Fruit fly (Drosophila melanogaster) whole organism, embryonic: ENCODE results near the gene CG18563.

Source experiments
- Antp ChIP-seq: fragments of 200-800 bp; sonication (Bioruptor generic); optimal IDR thresholded peaks from 3 replicates; lab custom pipeline; 2016; ENCODE audit warnings: missing biosample characterization, missing genetic modification characterization
- CG10654 ChIP-seq: fragments of 200-800 bp; sonication (Bioruptor generic); optimal IDR thresholded peaks from 2 replicates; lab custom pipeline; 2016; ENCODE audit warnings: missing biosample characterization, missing genetic modification characterization
- CG10959 ChIP-seq: fragments of 200-800 bp; sonication (Bioruptor generic); IDR thresholded peaks from 2 replicates; pipeline ENCODE4 v1.3.6; 2022; ENCODE audit warnings: missing biosample characterization, missing genetic modification characterization
- CG11093 ChIP-seq: fragments of 200-800 bp; sonication (Bioruptor generic); IDR thresholded peaks from 3 replicates; pipeline ENCODE4 v1.3.6; 2022; ENCODE audit warnings: missing biosample characterization, missing genetic modification characterization
- CG11504 ChIP-seq: fragments of 200-800 bp; sonication (Bioruptor generic); optimal IDR thresholded peaks from 3 replicates; lab custom pipeline; 2019; ENCODE audit warnings: missing biosample characterization, mild to moderate bottlenecking, missing genetic modification characterization, moderate library complexity
- CG11696 ChIP-seq: fragments of 200-800 bp; sonication (Bioruptor generic); IDR thresholded peaks from 2 replicates; pipeline ENCODE4 v1.3.6; 2022; ENCODE audit warnings: missing biosample characterization, missing genetic modification characterization
- CG14441 ChIP-seq: fragments of 200-800 bp; sonication (Bioruptor generic); IDR thresholded peaks from 2 replicates; pipeline ENCODE4 v1.3.6; 2022; ENCODE audit warnings: missing biosample characterization, missing genetic modification characterization
- CG15514 ChIP-seq: fragments of 200-800 bp; sonication (Bioruptor generic); optimal IDR thresholded peaks from 3 replicates; lab custom pipeline; 2017; ENCODE audit warnings: missing biosample characterization, missing genetic modification characterization, mild to moderate bottlenecking, moderate library complexity, missing genetic modification reagents
- CG17328 ChIP-seq: fragments of 200-800 bp; sonication (Bioruptor generic); IDR thresholded peaks from 2 replicates; pipeline ENCODE4 v1.3.6; 2022; ENCODE audit warnings: missing biosample characterization, missing genetic modification characterization
- CG17385 ChIP-seq: fragments of 200-800 bp; sonication (Bioruptor generic); optimal IDR thresholded peaks from 3 replicates; lab custom pipeline; 2018; ENCODE audit warnings: missing biosample characterization, mild to moderate bottlenecking, missing genetic modification characterization
- CG1832 ChIP-seq: fragments of 200-800 bp; sonication (Bioruptor generic); optimal IDR thresholded peaks from 2 replicates; lab custom pipeline; 2017; ENCODE audit warnings: missing biosample characterization, mild to moderate bottlenecking, missing genetic modification characterization, inconsistent platforms
- CG6791 ChIP-seq: fragments of 200-800 bp; sonication (Bioruptor generic); IDR thresholded peaks from 3 replicates; pipeline ENCODE4 v1.3.6; 2022; ENCODE audit warnings: missing biosample characterization, missing genetic modification characterization; ENCODE audit not compliant: partially characterized antibody
- CG7372 ChIP-seq: fragments of 200-800 bp; sonication (Bioruptor generic); IDR thresholded peaks from 2 replicates; pipeline ENCODE4 v1.3.6; 2022; ENCODE audit warnings: missing biosample characterization, missing genetic modification characterization
- CG8478 ChIP-seq: fragments of >200 bp; optimal IDR thresholded peaks from 2 replicates; lab custom pipeline; 2018
- CoRest ChIP-seq: fragments of 200-800 bp; sonication (Bioruptor generic); optimal IDR thresholded peaks from 3 replicates; lab custom pipeline; 2018; ENCODE audit warnings: missing biosample characterization, mild to moderate bottlenecking, missing genetic modification characterization, moderate library complexity
- Dek ChIP-seq: fragments of 200-800 bp; sonication (Bioruptor generic); optimal IDR thresholded peaks from 3 replicates; lab custom pipeline; 2019; ENCODE audit warnings: missing biosample characterization, mild to moderate bottlenecking, missing genetic modification characterization, moderate library complexity
- Dref ChIP-seq: fragments of 200-800 bp; sonication (Bioruptor generic); IDR thresholded peaks from 2 replicates; pipeline ENCODE4 v1.3.6; 2022; ENCODE audit warnings: missing biosample characterization, missing genetic modification characterization
- HmgD ChIP-seq: fragments of 200-800 bp; sonication (Bioruptor generic); optimal IDR thresholded peaks from 3 replicates; lab custom pipeline; 2016; ENCODE audit warnings: missing biosample characterization, missing genetic modification characterization
- HmgZ ChIP-seq: fragments of 200-800 bp; sonication (Bioruptor generic); optimal IDR thresholded peaks from 2 replicates; lab custom pipeline; 2018; ENCODE audit warnings: missing biosample characterization, mild to moderate bottlenecking, missing genetic modification characterization
- Hr51 ChIP-seq, 2 experiments: fragments of 200-800 bp; sonication (Bioruptor generic); optimal IDR thresholded peaks; 2 replicates in 1 of 2; 3 replicates in 1 of 2; lab custom pipeline; 2016 to 2018; ENCODE audit warnings: missing biosample characterization in 2 of 2, missing genetic modification characterization in 2 of 2, mild to moderate bottlenecking in 1 of 2, moderate library complexity in 1 of 2
- Lhr ChIP-seq: fragments of 200-800 bp; sonication (Bioruptor generic); optimal IDR thresholded peaks from 3 replicates; lab custom pipeline; 2017; ENCODE audit warnings: mild to moderate bottlenecking, missing biosample characterization, missing genetic modification reagents, missing genetic modification characterization
- Nf-YB ChIP-seq: fragments of 200-800 bp; sonication (Bioruptor generic); optimal IDR thresholded peaks from 3 replicates; lab custom pipeline; 2019; ENCODE audit warnings: missing biosample characterization, mild to moderate bottlenecking, missing genetic modification characterization, moderate library complexity
- Nf-YC ChIP-seq: fragments of 200-800 bp; optimal IDR thresholded peaks from 3 replicates; lab custom pipeline; 2019; ENCODE audit warnings: missing biosample characterization, mild to moderate bottlenecking, missing genetic modification characterization, moderate library complexity
- Opbp ChIP-seq: fragments of 200-800 bp; sonication (Bioruptor generic); IDR thresholded peaks from 3 replicates; pipeline ENCODE4 v1.3.6; 2022; ENCODE audit warnings: missing biosample characterization, missing genetic modification characterization; ENCODE audit not compliant: partially characterized antibody
- Pdp1 ChIP-seq, 2 experiments: fragments of 200-800 bp; sonication (Bioruptor generic); optimal IDR thresholded peaks; 3 replicates each; lab custom pipeline; 2016; ENCODE audit warnings: missing biosample characterization in 2 of 2, missing genetic modification characterization in 2 of 2, mild to moderate bottlenecking in 1 of 2, moderate library complexity in 1 of 2
- Scr ChIP-seq: fragments of 200-800 bp; sonication (Bioruptor generic); IDR thresholded peaks from 2 replicates; pipeline ENCODE4 v1.3.6; 2022; ENCODE audit warnings: missing biosample characterization, missing genetic modification characterization; ENCODE audit not compliant: partially characterized antibody
- Stat92E ChIP-seq, 3 experiments: fragments of >200 bp in 2 of 3; fragments of 200-800 bp in 1 of 3; sonication (Bioruptor generic) in 1 of 3; optimal IDR thresholded peaks; 2 replicates each; lab custom pipeline; 2017 to 2019; ENCODE audit warnings: missing biosample characterization in 3 of 3, missing genetic modification characterization in 3 of 3, mild to moderate bottlenecking in 1 of 3, moderate library complexity in 1 of 3
- Tbp ChIP-seq: fragments of >200 bp; optimal IDR thresholded peaks from 2 replicates; lab custom pipeline; 2018; ENCODE audit warnings: missing biosample characterization, missing genetic modification characterization
- Xbp1 ChIP-seq: fragments of 200-800 bp; sonication (Bioruptor generic); optimal IDR thresholded peaks from 3 replicates; lab custom pipeline; 2016; ENCODE audit warnings: missing biosample characterization, mild to moderate bottlenecking, missing genetic modification characterization
- aop ChIP-seq: fragments of 200-800 bp; sonication (Bioruptor generic); IDR thresholded peaks from 2 replicates; pipeline ENCODE4 v1.3.6; 2022; ENCODE audit warnings: missing biosample characterization, missing genetic modification characterization
- ap ChIP-seq: fragments of 200-800 bp; sonication (Bioruptor generic); IDR thresholded peaks from 2 replicates; pipeline ENCODE4 v1.3.6; 2022; ENCODE audit warnings: missing biosample characterization, missing genetic modification characterization
- bigmax ChIP-seq: fragments of 200-800 bp; sonication (Bioruptor generic); optimal IDR thresholded peaks from 2 replicates; lab custom pipeline; 2018; ENCODE audit warnings: missing biosample characterization, mild to moderate bottlenecking, missing genetic modification characterization
- crc ChIP-seq: fragments of 200-800 bp; sonication (Bioruptor generic); optimal IDR thresholded peaks from 2 replicates; lab custom pipeline; 2016; ENCODE audit warnings: missing biosample characterization, missing genetic modification characterization
- da ChIP-seq: fragments of 200-800 bp; sonication (Bioruptor generic); optimal IDR thresholded peaks from 2 replicates; lab custom pipeline; 2016; ENCODE audit warnings: missing biosample characterization, missing genetic modification characterization
- dm ChIP-seq: fragments of 200-800 bp; sonication (Bioruptor generic); optimal IDR thresholded peaks from 3 replicates; lab custom pipeline; 2016; ENCODE audit warnings: missing biosample characterization, missing genetic modification characterization
- exex ChIP-seq: fragments of 200-800 bp; sonication (Bioruptor generic); optimal IDR thresholded peaks from 4 replicates; lab custom pipeline; 2018; ENCODE audit warnings: missing biosample characterization, mild to moderate bottlenecking, missing genetic modification characterization, moderate library complexity
- fru ChIP-seq: fragments of >200 bp; optimal IDR thresholded peaks from 2 replicates; lab custom pipeline; 2017
- gce ChIP-seq: fragments of 200-800 bp; sonication (Bioruptor generic); IDR thresholded peaks from 3 replicates; pipeline ENCODE4 v1.3.6; 2022; ENCODE audit warnings: missing biosample characterization, missing genetic modification characterization
- gfzf ChIP-seq: fragments of 200-800 bp; sonication (Bioruptor generic); optimal IDR thresholded peaks from 2 replicates; lab custom pipeline; 2016; ENCODE audit warnings: missing biosample characterization, mild to moderate bottlenecking, missing genetic modification characterization, moderate library complexity
- grau ChIP-seq: fragments of 200-800 bp; optimal IDR thresholded peaks from 3 replicates; lab custom pipeline; 2019; ENCODE audit warnings: missing biosample characterization, mild to moderate bottlenecking, missing genetic modification characterization, moderate library complexity
- her ChIP-seq: fragments of 200-800 bp; sonication (Bioruptor generic); optimal IDR thresholded peaks from 2 replicates; lab custom pipeline; 2016; ENCODE audit warnings: missing biosample characterization, missing genetic modification characterization
- kni ChIP-seq: fragments of 200-800 bp; sonication (Bioruptor generic); optimal IDR thresholded peaks from 3 replicates; lab custom pipeline; 2017; ENCODE audit warnings: mild to moderate bottlenecking, missing biosample characterization, missing genetic modification reagents, missing genetic modification characterization
- luna ChIP-seq: fragments of 200-800 bp; sonication (Bioruptor generic); optimal IDR thresholded peaks from 2 replicates; lab custom pipeline; 2016; ENCODE audit warnings: missing biosample characterization, missing genetic modification characterization
- mld ChIP-seq: fragments of 200-800 bp; sonication (Bioruptor generic); IDR thresholded peaks from 3 replicates; pipeline ENCODE4 v1.3.6; 2022; ENCODE audit warnings: missing biosample characterization, missing genetic modification characterization; ENCODE audit not compliant: partially characterized antibody
- psq ChIP-seq: fragments of 200-800 bp; sonication (Bioruptor generic); optimal IDR thresholded peaks from 2 replicates; lab custom pipeline; 2017; ENCODE audit warnings: missing biosample characterization, missing genetic modification characterization
- row ChIP-seq: fragments of 200-800 bp; sonication (Bioruptor generic); IDR thresholded peaks from 3 replicates; pipeline ENCODE4 v1.3.6; 2022; ENCODE audit warnings: missing biosample characterization, missing genetic modification characterization
- sqz ChIP-seq: fragments of 200-800 bp; sonication (Bioruptor generic); optimal IDR thresholded peaks from 3 replicates; lab custom pipeline; 2018; ENCODE audit warnings: missing biosample characterization, mild to moderate bottlenecking, missing genetic modification characterization
- trh ChIP-seq: fragments of 200-800 bp; sonication (Bioruptor generic); optimal IDR thresholded peaks from 2 replicates; lab custom pipeline; 2016; ENCODE audit warnings: missing biosample characterization, missing genetic modification characterization
- unpg ChIP-seq: fragments of 200-800 bp; sonication (Bioruptor generic); optimal IDR thresholded peaks from 3 replicates; lab custom pipeline; 2018; ENCODE audit warnings: missing biosample characterization, mild to moderate bottlenecking, missing genetic modification characterization, moderate library complexity
- wdn ChIP-seq: fragments of 200-800 bp; sonication (Bioruptor generic); IDR thresholded peaks from 2 replicates; pipeline ENCODE4 v1.3.6; 2022; ENCODE audit warnings: missing biosample characterization, missing genetic modification characterization
- wek ChIP-seq: fragments of 200-800 bp; sonication (Bioruptor generic); optimal IDR thresholded peaks from 3 replicates; lab custom pipeline; 2018; ENCODE audit warnings: missing biosample characterization, mild to moderate bottlenecking, missing genetic modification characterization, moderate library complexity
- yki ChIP-seq: fragments of >200 bp; optimal IDR thresholded peaks from 3 replicates; lab custom pipeline; 2018

CG18563 gene

dm6 chr2L:17477710-17478109, 19.9 kb upstream of the CG18563 start, which contains the start of gene cass (continued):
- no peak for TF ChIP-seq CG1832 (GFP tag; lab: Kevin White, UChicago)
- TF ChIP-seq dm = peak; percentile 46
- no peak for TF ChIP-seq gce
- TF ChIP-seq CG14441 (GFP tag; lab: Robert Waterston, UW) = no peak
- peak; percentile 31 for TF ChIP-seq grau (tag; lab: Kevin White, UChicago)
- peak; percentile 93 for TF ChIP-seq Scr (GFP tag; lab: Robert Waterston, UW)
- peak; percentile 60 for TF ChIP-seq row (GFP tag; lab: Robert Waterston, UW)
- no peak for TF ChIP-seq aop (GFP tag; lab: Robert Waterston, UW)
- TF ChIP-seq Tbp (GFP tag; lab: Kevin White, UChicago) = no peak
- TF ChIP-seq CG6791 (GFP tag; lab: Robert Waterston, UW) = peak; percentile 95
- TF ChIP-seq Lhr = peak; percentile 36
- TF ChIP-seq HmgZ (tag; lab: Kevin White, UChicago) = peak; percentile 62
- no peak for TF ChIP-seq CG11093 (GFP tag; lab: Robert Waterston, UW)
- peak in 1 of 2 experiments; percentile 16 for TF ChIP-seq Pdp1 (GFP tag; optimal IDR thresholded peaks at IDR 0.05; lab: Kevin White, UChicago)
- TF ChIP-seq CG11504 (tag; lab: Kevin White, UChicago) = no peak
- no peak for TF ChIP-seq trh
- no peak for TF ChIP-seq Nf-YC (tag; lab: Kevin White, UChicago)
- TF ChIP-seq CG15514 (GFP tag; lab: Kevin White, UChicago) = peak; percentile 63
- TF ChIP-seq da (GFP tag; lab: Kevin White, UChicago) = no peak
- TF ChIP-seq Antp (GFP tag; lab: Kevin White, UChicago) = no peak
- no peak for TF ChIP-seq ap (GFP tag; lab: Robert Waterston, UW)
- peak in 1 of 3 experiments; percentile 16 for TF ChIP-seq Stat92E (GFP tag; optimal IDR thresholded peaks at IDR 0.05; lab: Kevin White, UChicago)
- TF ChIP-seq kni = no peak
- no peak for TF ChIP-seq wek (GFP tag; lab: Kevin White, UChicago)
- TF ChIP-seq crc = no peak
- no peak for TF ChIP-seq CG17328
- TF ChIP-seq exex = no peak
- no peak for TF ChIP-seq CG17385 (GFP tag; lab: Kevin White, UChicago)
- no peak for TF ChIP-seq CG11696
- TF ChIP-seq CG7372 (GFP tag; lab: Robert Waterston, UW) = no peak
- TF ChIP-seq Dek = no peak
- no peak for TF ChIP-seq fru (lab: Kevin White, UChicago)
- peak; percentile 23 for TF ChIP-seq unpg (GFP tag; lab: Kevin White, UChicago)
- TF ChIP-seq yki (lab: Kevin White, UChicago) = no peak
- peak; percentile 18 for TF ChIP-seq HmgD (GFP tag; lab: Kevin White, UChicago)
- TF ChIP-seq Opbp (GFP tag; lab: Robert Waterston, UW) = peak; percentile 94
- no peak for TF ChIP-seq Hr51 (GFP tag; optimal IDR thresholded peaks at IDR 0.05; lab: Kevin White, UChicago)
- TF ChIP-seq her (GFP tag; lab: Kevin White, UChicago) = peak; percentile 38
- no peak for TF ChIP-seq wdn (GFP tag; lab: Robert Waterston, UW)
- no peak for TF ChIP-seq Nf-YB (GFP tag; lab: Kevin White, UChicago)
- TF ChIP-seq CG8478 (lab: Kevin White, UChicago) = no peak
- TF ChIP-seq CG10654 (GFP tag; lab: Kevin White, UChicago) = no peak
- peak; percentile 86 for TF ChIP-seq Dref
- TF ChIP-seq sqz = peak; percentile 67
- peak; percentile 88 for TF ChIP-seq mld
- TF ChIP-seq gfzf = peak; percentile 88
- TF ChIP-seq bigmax = no peak
- TF ChIP-seq CG10959 (GFP tag; lab: Robert Waterston, UW) = no peak
- peak; percentile 73 for TF ChIP-seq CoRest (tag; lab: Kevin White, UChicago)
- no peak for TF ChIP-seq Xbp1 (GFP tag; lab: Kevin White, UChicago)
- no peak for TF ChIP-seq luna (GFP tag; lab: Kevin White, UChicago)
- no peak for TF ChIP-seq psq (GFP tag; lab: Kevin White, UChicago)
